Worm (Caenorhabditis elegans) whole organism, L4 larva: ENCODE data around the gene F59F4.3.

Source experiments
- D1046.2 ChIP-seq: fragments of 200-800 bp; sonication (Bioruptor generic); IDR thresholded peaks from 2 replicates; pipeline ENCODE4 v1.3.6; 2022; ENCODE audit warnings: missing genetic modification characterization, missing compliant biosample characterization
- F10B5.3 ChIP-seq: sonication (generic microtip); optimal IDR thresholded peaks from 2 replicates; lab custom pipeline; 2016; ENCODE audit warnings: mild to moderate bottlenecking, missing genetic modification characterization, missing compliant biosample characterization
- F37D6.2 ChIP-seq: sonication (generic microtip); optimal IDR thresholded peaks from 2 replicates; lab custom pipeline; 2016; ENCODE audit warnings: mild to moderate bottlenecking, missing genetic modification characterization, missing compliant biosample characterization
- F44E2.7 ChIP-seq: fragments of 200-800 bp; sonication (Bioruptor generic); IDR thresholded peaks from 2 replicates; pipeline ENCODE4 v2.1.2; 2022; ENCODE audit warnings: missing genetic modification characterization, missing compliant biosample characterization
- ZK337.2 ChIP-seq: fragments of 200-800 bp; sonication (Bioruptor generic); IDR thresholded peaks from 2 replicates; pipeline ENCODE4 v1.3.6; 2022; ENCODE audit warnings: missing genetic modification reagents, missing genetic modification characterization, missing compliant biosample characterization
- ZK546.5 ChIP-seq, 2 experiments: sonication (generic microtip); optimal IDR thresholded peaks; 2 replicates each; lab custom pipeline; 2017; ENCODE audit warnings: missing biosample characterization in 2 of 2, missing genetic modification characterization in 2 of 2
- aly-2 ChIP-seq: sonication (generic microtip); optimal IDR thresholded peaks from 2 replicates; lab custom pipeline; 2018; ENCODE audit warnings: missing biosample characterization, missing genetic modification characterization
- ama-1 ChIP-seq: fragments of 150-350 bp; optimal IDR thresholded peaks from 2 replicates; lab custom pipeline; 2014; ENCODE audit warnings: inconsistent platforms, mixed read lengths
- arid-1 ChIP-seq: fragments of 200-800 bp; sonication (Bioruptor generic); conservative IDR thresholded peaks from 2 replicates; pipeline ENCODE4 v1.3.6; 2022; ENCODE audit warnings: missing genetic modification reagents, missing genetic modification characterization, missing compliant biosample characterization
- attf-4 ChIP-seq: sonication (generic microtip); optimal IDR thresholded peaks from 3 replicates; lab custom pipeline; 2017; ENCODE audit warnings: missing biosample characterization, missing genetic modification characterization
- ceh-28 ChIP-seq: fragments of 150-350 bp; optimal IDR thresholded peaks from 2 replicates; lab custom pipeline; 2014; ENCODE audit warnings: missing biosample characterization, missing genetic modification reagents, missing genetic modification characterization
- cey-2 ChIP-seq: sonication (generic microtip); optimal IDR thresholded peaks from 3 replicates; lab custom pipeline; 2017; ENCODE audit warnings: missing genetic modification characterization, mild to moderate bottlenecking, missing compliant biosample characterization, antibody characterized with exemption, borderline replicate concordance; ENCODE audit not compliant: insufficient read depth
- daf-16 ChIP-seq, 3 experiments: sonication (generic microtip); optimal IDR thresholded peaks; 2 replicates each; lab custom pipeline; 2016 to 2017; ENCODE audit warnings: missing genetic modification characterization in 3 of 3, missing genetic modification reagents in 3 of 3, mild to moderate bottlenecking in 2 of 3, missing compliant biosample characterization in 2 of 3, missing biosample characterization in 1 of 3, moderate library complexity in 1 of 3
- dmd-6 ChIP-seq: fragments of 200-800 bp; sonication (Bioruptor generic); IDR thresholded peaks from 2 replicates; pipeline ENCODE4 v1.3.6; 2022; ENCODE audit warnings: missing genetic modification reagents, missing genetic modification characterization, missing compliant biosample characterization
- dmd-8 ChIP-seq: fragments of 200-800 bp; sonication (Bioruptor generic); IDR thresholded peaks from 2 replicates; pipeline ENCODE4 v1.3.6; 2022; ENCODE audit warnings: missing genetic modification characterization, missing compliant biosample characterization
- dmd-9 ChIP-seq: fragments of 200-800 bp; sonication (Bioruptor generic); IDR thresholded peaks from 2 replicates; pipeline ENCODE4 v1.3.6; 2022; ENCODE audit warnings: missing genetic modification reagents, missing genetic modification characterization, missing compliant biosample characterization
- duxl-1 ChIP-seq: sonication (generic microtip); optimal IDR thresholded peaks from 2 replicates; lab custom pipeline; 2016; ENCODE audit warnings: mild to moderate bottlenecking, missing genetic modification characterization, moderate library complexity, missing compliant biosample characterization; ENCODE audit not compliant: poor library complexity
- egl-27 ChIP-seq: sonication (generic microtip); optimal IDR thresholded peaks from 3 replicates; lab custom pipeline; 2017; ENCODE audit warnings: missing biosample characterization, missing genetic modification reagents, missing genetic modification characterization
- egl-43 ChIP-seq: fragments of 200-800 bp; sonication (Bioruptor generic); IDR thresholded peaks from 2 replicates; pipeline ENCODE4 v1.3.6; 2022; ENCODE audit warnings: missing genetic modification reagents, missing genetic modification characterization, missing compliant biosample characterization
- gei-8 ChIP-seq: fragments of 200-800 bp; sonication (Bioruptor generic); optimal IDR thresholded peaks from 2 replicates; lab custom pipeline; 2018; ENCODE audit warnings: mild to moderate bottlenecking, missing genetic modification characterization, missing compliant biosample characterization
- hlh-30 ChIP-seq: sonication (generic microtip); optimal IDR thresholded peaks from 2 replicates; lab custom pipeline; 2017; ENCODE audit warnings: antibody characterized with exemption, mild to moderate bottlenecking, missing genetic modification characterization, missing compliant biosample characterization; ENCODE audit not compliant: insufficient read depth
- hmg-1.1 ChIP-seq: fragments of 200-800 bp; sonication (Bioruptor generic); IDR thresholded peaks from 2 replicates; pipeline ENCODE4 v1.3.6; 2022; ENCODE audit warnings: missing genetic modification reagents, missing genetic modification characterization, missing compliant biosample characterization
- lim-7 ChIP-seq: fragments of 200-800 bp; sonication (Bioruptor generic); IDR thresholded peaks from 2 replicates; pipeline ENCODE4 v1.3.6; 2022; ENCODE audit warnings: missing genetic modification characterization, missing compliant biosample characterization
- lin-15B ChIP-seq: fragments of 150-350 bp; sonication (generic microtip); optimal IDR thresholded peaks from 3 replicates; lab custom pipeline; 2014; ENCODE audit warnings: missing biosample characterization, missing genetic modification characterization
- lin-29 ChIP-seq: fragments of 200-800 bp; sonication (Bioruptor generic); IDR thresholded peaks from 2 replicates; pipeline ENCODE4 v1.3.6; 2022; ENCODE audit warnings: missing genetic modification reagents, missing genetic modification characterization, missing compliant biosample characterization
- lir-3 ChIP-seq: sonication (generic microtip); optimal IDR thresholded peaks from 2 replicates; lab custom pipeline; 2016; ENCODE audit warnings: mild to moderate bottlenecking, missing genetic modification characterization, missing compliant biosample characterization
- madf-5 ChIP-seq, 2 experiments: fragments of 200-800 bp; sonication (Bioruptor generic); IDR thresholded peaks; 2 replicates each; pipeline ENCODE4 v1.3.6; 2022; ENCODE audit warnings: missing compliant biosample characterization in 2 of 2, missing genetic modification characterization in 2 of 2
- mdl-1 ChIP-seq, 2 experiments: fragments of 150-350 bp in 1 of 2; sonication (generic microtip) in 1 of 2; optimal IDR thresholded peaks; 2 replicates each; lab custom pipeline; 2014 to 2017; ENCODE audit warnings: missing biosample characterization in 2 of 2, missing genetic modification characterization in 2 of 2
- mdt-29 ChIP-seq: fragments of 200-800 bp; sonication (Bioruptor generic); IDR thresholded peaks from 2 replicates; pipeline ENCODE4 v1.3.6; 2022; ENCODE audit warnings: missing genetic modification reagents, missing genetic modification characterization, missing compliant biosample characterization
- mep-1 ChIP-seq: fragments of 150-350 bp; sonication (generic microtip); optimal IDR thresholded peaks from 3 replicates; lab custom pipeline; 2014; ENCODE audit warnings: missing biosample characterization, missing genetic modification characterization
- mes-2 ChIP-seq: sonication (generic microtip); optimal IDR thresholded peaks from 2 replicates; lab custom pipeline; 2016; ENCODE audit warnings: missing genotype, mild to moderate bottlenecking, missing genetic modification characterization, missing compliant biosample characterization; ENCODE audit not compliant: poor library complexity, severe bottlenecking
- nhr-10 ChIP-seq: fragments of 150-350 bp; optimal IDR thresholded peaks from 2 replicates; lab custom pipeline; 2014; ENCODE audit warnings: missing biosample characterization, missing genetic modification characterization
- nhr-102 ChIP-seq: sonication (generic microtip); optimal IDR thresholded peaks from 2 replicates; lab custom pipeline; 2016; ENCODE audit warnings: mild to moderate bottlenecking, missing genetic modification characterization, moderate library complexity, missing compliant biosample characterization
- nhr-11 ChIP-seq: fragments of 150-350 bp; optimal IDR thresholded peaks from 2 replicates; lab custom pipeline; 2014; ENCODE audit warnings: missing biosample characterization, missing genetic modification characterization
- nhr-111 ChIP-seq: fragments of 200-800 bp; sonication (Bioruptor generic); optimal IDR thresholded peaks from 2 replicates; lab custom pipeline; 2018; ENCODE audit warnings: mild to moderate bottlenecking, missing genetic modification characterization, missing compliant biosample characterization
- nhr-28 ChIP-seq: fragments of 150-350 bp; optimal IDR thresholded peaks from 2 replicates; lab custom pipeline; 2014; ENCODE audit warnings: missing biosample characterization, missing genetic modification characterization
- nhr-48 ChIP-seq: sonication (generic microtip); optimal IDR thresholded peaks from 2 replicates; lab custom pipeline; 2016; ENCODE audit warnings: mild to moderate bottlenecking, missing genetic modification characterization, missing compliant biosample characterization
- nhr-77 ChIP-seq: fragments of 150-350 bp; optimal IDR thresholded peaks from 2 replicates; lab custom pipeline; 2014; ENCODE audit warnings: missing biosample characterization, missing genetic modification characterization
- php-3 ChIP-seq: fragments of 200-800 bp; sonication (Bioruptor generic); IDR thresholded peaks from 2 replicates; pipeline ENCODE4 v1.3.6; 2022; ENCODE audit warnings: missing genetic modification reagents, missing genetic modification characterization, missing compliant biosample characterization
- pqm-1 ChIP-seq: sonication (generic microtip); optimal IDR thresholded peaks from 2 replicates; lab custom pipeline; 2017; ENCODE audit warnings: missing biosample characterization, missing genetic modification characterization
- rbr-2 ChIP-seq: sonication (generic microtip); optimal IDR thresholded peaks from 2 replicates; lab custom pipeline; 2016; ENCODE audit warnings: missing genotype, missing genetic modification characterization, missing compliant biosample characterization
- saeg-2 ChIP-seq: fragments of 200-800 bp; sonication (Bioruptor generic); IDR thresholded peaks from 2 replicates; pipeline ENCODE4 v1.3.6; 2022; ENCODE audit warnings: missing genetic modification reagents, missing genetic modification characterization, missing compliant biosample characterization
- snpc-1.2 ChIP-seq: fragments of 200-800 bp; sonication (Bioruptor generic); IDR thresholded peaks from 2 replicates; pipeline ENCODE4 v1.3.6; 2022; ENCODE audit warnings: missing genetic modification reagents, missing genetic modification characterization, missing compliant biosample characterization
- spr-1 ChIP-seq: sonication (generic microtip); optimal IDR thresholded peaks from 2 replicates; lab custom pipeline; 2016; ENCODE audit warnings: mild to moderate bottlenecking, missing genetic modification characterization, missing compliant biosample characterization
- spr-3 ChIP-seq: fragments of 200-800 bp; sonication (Bioruptor generic); optimal IDR thresholded peaks from 2 replicates; lab custom pipeline; 2018; ENCODE audit warnings: mild to moderate bottlenecking, missing genetic modification characterization, missing compliant biosample characterization
- tra-1 ChIP-seq: fragments of 200-800 bp; sonication (Bioruptor generic); IDR thresholded peaks from 2 replicates; pipeline ENCODE4 v1.3.6; 2022; ENCODE audit warnings: missing genetic modification reagents, missing genetic modification characterization, missing compliant biosample characterization
- unc-130 ChIP-seq: sonication (generic microtip); optimal IDR thresholded peaks from 2 replicates; lab custom pipeline; 2016; ENCODE audit warnings: missing genetic modification reagents, missing genetic modification characterization, missing compliant biosample characterization
- zfp-3 ChIP-seq: fragments of 200-800 bp; sonication (Bioruptor generic); conservative IDR thresholded peaks from 2 replicates; pipeline ENCODE4 v1.3.6; 2022; ENCODE audit warnings: missing genetic modification reagents, missing genetic modification characterization, missing compliant biosample characterization
- zip-2 ChIP-seq: fragments of 150-350 bp; optimal IDR thresholded peaks from 2 replicates; lab custom pipeline; 2014; ENCODE audit warnings: missing biosample characterization, missing genetic modification characterization

Gene F59F4.3

ce11 chrX:15865868-15866555 is 18.6 kb upstream of the F59F4.3 start, which contains the start of the genes csb-1 and F53H4.4 (continued):
- no peak for TF ChIP-seq ZK546.5 (tag; optimal IDR thresholded peaks at IDR 0.05; lab: Kevin White, UChicago)
- peak; percentile 28 for TF ChIP-seq F37D6.2 (tag; lab: Kevin White, UChicago)
- no peak for TF ChIP-seq lir-3 (tag; lab: Kevin White, UChicago)
- TF ChIP-seq snpc-1.2 (GFP tag; lab: Robert Waterston, UW) = no peak
- no peak for TF ChIP-seq nhr-111 (GFP tag; lab: Kevin White, UChicago)
- TF ChIP-seq D1046.2 = no peak
- no peak for TF ChIP-seq dmd-8
- peak; percentile 91 for TF ChIP-seq mes-2 (tag; lab: Kevin White, UChicago)
- TF ChIP-seq cey-2 (tag; lab: Kevin White, UChicago) = no peak
- no peak for TF ChIP-seq zip-2 (tag; lab: Kevin White, UChicago)
- TF ChIP-seq dmd-6 (GFP tag; lab: Robert Waterston, UW) = peak; percentile 58; the same call in 1 of the 2 replicates
- TF ChIP-seq ceh-28 (tag; lab: Kevin White, UChicago) = no peak
- TF ChIP-seq daf-16 (GFP tag; optimal IDR thresholded peaks at IDR 0.05; lab: Kevin White, UChicago) = no peak
- no peak for TF ChIP-seq daf-16 (tag; optimal IDR thresholded peaks at IDR 0.05; lab: Kevin White, UChicago)
- TF ChIP-seq spr-3 (GFP tag; lab: Kevin White, UChicago) = no peak
- no peak for TF ChIP-seq F44E2.7 (GFP tag; lab: Robert Waterston, UW)
- no peak for TF ChIP-seq gei-8 (GFP tag; lab: Kevin White, UChicago)
- TF ChIP-seq dmd-9 = 0 out of 2 replicates have a peak, but pooled peaks have one; percentile 28
- no peak for TF ChIP-seq ama-1 (lab: Kevin White, UChicago)
- no peak for TF ChIP-seq lim-7 (GFP tag; lab: Robert Waterston, UW)
- peak; percentile 50 for TF ChIP-seq pqm-1 (tag; lab: Kevin White, UChicago)
- no peak for TF ChIP-seq nhr-11
- no peak for TF ChIP-seq unc-130 (GFP tag; lab: Kevin White, UChicago)
- TF ChIP-seq nhr-10 (tag; lab: Kevin White, UChicago) = no peak
- TF ChIP-seq mdt-29 (GFP tag; lab: Robert Waterston, UW) = no peak
- peak; percentile 10 for TF ChIP-seq nhr-48 (tag; lab: Kevin White, UChicago)
- no peak for TF ChIP-seq F10B5.3 (tag; lab: Kevin White, UChicago)
- no peak for TF ChIP-seq egl-43
- TF ChIP-seq egl-27 (tag; lab: Kevin White, UChicago) = no peak
- TF ChIP-seq lin-15B (tag; lab: Kevin White, UChicago) = no peak
- TF ChIP-seq spr-1 = peak; percentile 10
- TF ChIP-seq lin-29 (GFP tag; lab: Robert Waterston, UW) = no peak
- TF ChIP-seq mdl-1 (tag; optimal IDR thresholded peaks at IDR 0.05; lab: Kevin White, UChicago) = peak; percentile 85 to 99
- TF ChIP-seq aly-2 = no peak

ce11 chrX:15860556-15861008 is 13.2 kb upstream of the F59F4.3 start, which contains the start of gene F53H4.6:
TSS of gene F53H4.6 (minus strand) at chrX:15860606.
- TF ChIP-seq madf-5 (GFP tag; IDR thresholded peaks at IDR 0.05; lab: Robert Waterston, UW) = no peak
- no peak for TF ChIP-seq mep-1
- TF ChIP-seq ZK337.2 (GFP tag; lab: Robert Waterston, UW) = no peak
- TF ChIP-seq nhr-102 (tag; lab: Kevin White, UChicago) = no peak
- no peak for TF ChIP-seq tra-1 (GFP tag; lab: Robert Waterston, UW)
- TF ChIP-seq arid-1 (GFP tag; lab: Robert Waterston, UW) = no peak
- TF ChIP-seq nhr-28 (tag; lab: Kevin White, UChicago) = no peak
- TF ChIP-seq ZK546.5 (tag; optimal IDR thresholded peaks at IDR 0.05; lab: Kevin White, UChicago) = no peak
- no peak for TF ChIP-seq hlh-30
- no peak for TF ChIP-seq lim-7 (GFP tag; lab: Robert Waterston, UW)
- TF ChIP-seq nhr-77 (tag; lab: Kevin White, UChicago) = no peak
- peak; percentile 50 for TF ChIP-seq mes-2 (tag; lab: Kevin White, UChicago)
- no peak for TF ChIP-seq php-3 (GFP tag; lab: Robert Waterston, UW)
- TF ChIP-seq saeg-2 (GFP tag; lab: Robert Waterston, UW) = no peak
- TF ChIP-seq F44E2.7 (GFP tag; lab: Robert Waterston, UW) = no peak
- TF ChIP-seq hmg-1.1 = peak; percentile 69
- no peak for TF ChIP-seq attf-4 (tag; lab: Kevin White, UChicago)
- no peak for TF ChIP-seq duxl-1 (tag; lab: Kevin White, UChicago)
- TF ChIP-seq mdt-29 (GFP tag; lab: Robert Waterston, UW) = no peak
- TF ChIP-seq rbr-2 (tag; lab: Kevin White, UChicago) = peak; percentile 25
- TF ChIP-seq ama-1 (lab: Kevin White, UChicago) = no peak
- no peak for TF ChIP-seq zfp-3 (GFP tag; lab: Robert Waterston, UW)
- no peak for TF ChIP-seq lin-29 (GFP tag; lab: Robert Waterston, UW)
